Worm (Caenorhabditis elegans) whole organism, early embryonic: ENCODE data around the gene zipt-7.1.

Experiments used
- B0310.2 ChIP-seq: sonication (generic microtip); optimal IDR thresholded peaks from 2 replicates; lab custom pipeline; 2016; ENCODE audit warnings: mild to moderate bottlenecking, missing genetic modification characterization, missing compliant biosample characterization
- F13C5.2 ChIP-seq: sonication (generic microtip); optimal IDR thresholded peaks from 2 replicates; lab custom pipeline; 2017; ENCODE audit warnings: mild to moderate bottlenecking, missing genetic modification characterization, inconsistent platforms, missing compliant biosample characterization
- aly-1 ChIP-seq: sonication (generic microtip); optimal IDR thresholded peaks from 2 replicates; lab custom pipeline; 2016; ENCODE audit warnings: missing genetic modification characterization, missing compliant biosample characterization
- ama-1 ChIP-seq: fragments of 150-350 bp; optimal IDR thresholded peaks from 2 replicates; lab custom pipeline; 2014
- ceh-13 ChIP-seq: fragments of 200-800 bp; sonication (Bioruptor generic); optimal IDR thresholded peaks from 2 replicates; lab custom pipeline; 2018; ENCODE audit warnings: mild to moderate bottlenecking, missing genetic modification characterization, missing compliant biosample characterization
- ceh-36 ChIP-seq: sonication (generic microtip); optimal IDR thresholded peaks from 2 replicates; lab custom pipeline; 2016; ENCODE audit warnings: missing genetic modification characterization, inconsistent platforms, missing compliant biosample characterization
- ets-7 ChIP-seq: sonication (generic microtip); optimal IDR thresholded peaks from 2 replicates; lab custom pipeline; 2016; ENCODE audit warnings: missing genotype, missing genetic modification characterization, missing compliant biosample characterization
- flt-1 ChIP-seq: fragments of 200-800 bp; sonication (Bioruptor generic); IDR thresholded peaks from 2 replicates; pipeline ENCODE4 v1.3.6; 2022; ENCODE audit warnings: missing genetic modification characterization, missing compliant biosample characterization
- hmbx-1 ChIP-seq: sonication (generic microtip); optimal IDR thresholded peaks from 2 replicates; lab custom pipeline; 2016; ENCODE audit warnings: mild to moderate bottlenecking, missing genetic modification characterization, missing compliant biosample characterization
- hmg-4 ChIP-seq: fragments of 200-800 bp; sonication (Bioruptor generic); optimal IDR thresholded peaks from 2 replicates; lab custom pipeline; 2018; ENCODE audit warnings: mild to moderate bottlenecking, missing genetic modification characterization, missing compliant biosample characterization
- hnd-1 ChIP-seq: sonication (generic microtip); optimal IDR thresholded peaks from 2 replicates; lab custom pipeline; 2016; ENCODE audit warnings: missing genetic modification characterization, missing compliant biosample characterization
- pes-1 ChIP-seq: fragments of 200-800 bp; sonication (Bioruptor generic); IDR thresholded peaks from 2 replicates; pipeline ENCODE4 v1.3.6; 2022; ENCODE audit warnings: missing genetic modification reagents, missing genetic modification characterization, missing compliant biosample characterization
- scrt-1 ChIP-seq: fragments of 200-800 bp; sonication (Bioruptor generic); IDR thresholded peaks from 2 replicates; pipeline ENCODE4 v1.3.6; 2022; ENCODE audit warnings: missing genetic modification characterization, missing compliant biosample characterization
- sea-1 ChIP-seq: fragments of 200-800 bp; sonication (Bioruptor generic); conservative IDR thresholded peaks from 2 replicates; pipeline ENCODE4 v1.3.6; 2022; ENCODE audit warnings: missing genetic modification characterization, missing compliant biosample characterization
- tbx-11 ChIP-seq: fragments of 200-800 bp; sonication (Bioruptor generic); IDR thresholded peaks from 2 replicates; pipeline ENCODE4 v1.3.6; 2022; ENCODE audit warnings: missing genetic modification characterization, missing compliant biosample characterization
- tbx-37 ChIP-seq: fragments of 200-800 bp; sonication (Bioruptor generic); conservative IDR thresholded peaks from 2 replicates; pipeline ENCODE4 v1.3.6; 2022; ENCODE audit warnings: missing genetic modification reagents, missing genetic modification characterization, missing compliant biosample characterization
- tra-4 ChIP-seq: sonication (generic microtip); optimal IDR thresholded peaks from 2 replicates; lab custom pipeline; 2017; ENCODE audit warnings: missing genetic modification characterization, missing compliant biosample characterization

zipt-7.1 gene

ce11 chrIV:17287908-17288675 is at the start of gene zipt-7.1:
Gene zipt-7.1 (minus strand): TSS chrIV:17288139.
- TF ChIP-seq scrt-1 (no peak), ceh-36 (no peak), B0310.2 (no peak), pes-1 (GFP tag; lab: Robert Waterston, UW) (no peak)

- TF ChIP-seq B0310.2 (no peak), flt-1 (GFP tag; lab: Robert Waterston, UW) (no peak)
These were observed 47.1 kb upstream of the zipt-7.1 start, which contains the start of gene C49C3.8 for ce11 chrIV:17335031-17335430. Gene C49C3.8 (plus strand): TSS chrIV:17335203.

ce11 chrIV:17333542-17334281 is 45.8 kb upstream of the zipt-7.1 start, which contains the start of gene C49C3.15:
Gene C49C3.15 (plus strand): TSS chrIV:17334231.
- no peak for TF ChIP-seq B0310.2
- no peak for TF ChIP-seq hmbx-1
- no peak for TF ChIP-seq ceh-13
- TF ChIP-seq ama-1 (lab: Kevin White, UChicago) = no peak
- no peak for TF ChIP-seq flt-1 (GFP tag; lab: Robert Waterston, UW)
- no peak for TF ChIP-seq hnd-1 (tag; lab: Kevin White, UChicago)
- no peak for TF ChIP-seq tbx-11 (GFP tag; lab: Robert Waterston, UW)
- no peak for TF ChIP-seq scrt-1
- TF ChIP-seq tra-4 (tag; lab: Kevin White, UChicago) = no peak
- TF ChIP-seq ceh-36 = no peak
- no peak for TF ChIP-seq ets-7 (tag; lab: Kevin White, UChicago)
- TF ChIP-seq pes-1 (GFP tag; lab: Robert Waterston, UW) = no peak
- no peak for TF ChIP-seq sea-1 (GFP tag; lab: Robert Waterston, UW)
- no peak for TF ChIP-seq aly-1 (tag; lab: Kevin White, UChicago)
- no peak for TF ChIP-seq hmg-4 (GFP tag; lab: Kevin White, UChicago)
- no peak for TF ChIP-seq F13C5.2
- no peak for TF ChIP-seq tbx-37 (GFP tag; lab: Robert Waterston, UW)

- no peak for TF ChIP-seq ets-7 (tag; lab: Kevin White, UChicago)
- no peak for TF ChIP-seq hmg-4 (GFP tag; lab: Kevin White, UChicago)
- no peak for TF ChIP-seq hnd-1 (tag; lab: Kevin White, UChicago)
- TF ChIP-seq ceh-13 = no peak
- no peak for TF ChIP-seq pes-1 (GFP tag; lab: Robert Waterston, UW)
- TF ChIP-seq aly-1 (tag; lab: Kevin White, UChicago) = no peak
- no peak for TF ChIP-seq scrt-1
- TF ChIP-seq B0310.2 = no peak
- no peak for TF ChIP-seq tbx-11 (GFP tag; lab: Robert Waterston, UW)
- no peak for TF ChIP-seq hmbx-1
- no peak for TF ChIP-seq ama-1 (lab: Kevin White, UChicago)
- no peak for TF ChIP-seq F13C5.2
- no peak for TF ChIP-seq tra-4 (tag; lab: Kevin White, UChicago)
- TF ChIP-seq sea-1 (GFP tag; lab: Robert Waterston, UW) = no peak
These were observed 44.3 kb upstream of the zipt-7.1 start, which contains the start of gene C49C3.7 for ce11 chrIV:17332261-17332660. Gene C49C3.7 (plus strand): TSS chrIV:17332561.

DNA sequence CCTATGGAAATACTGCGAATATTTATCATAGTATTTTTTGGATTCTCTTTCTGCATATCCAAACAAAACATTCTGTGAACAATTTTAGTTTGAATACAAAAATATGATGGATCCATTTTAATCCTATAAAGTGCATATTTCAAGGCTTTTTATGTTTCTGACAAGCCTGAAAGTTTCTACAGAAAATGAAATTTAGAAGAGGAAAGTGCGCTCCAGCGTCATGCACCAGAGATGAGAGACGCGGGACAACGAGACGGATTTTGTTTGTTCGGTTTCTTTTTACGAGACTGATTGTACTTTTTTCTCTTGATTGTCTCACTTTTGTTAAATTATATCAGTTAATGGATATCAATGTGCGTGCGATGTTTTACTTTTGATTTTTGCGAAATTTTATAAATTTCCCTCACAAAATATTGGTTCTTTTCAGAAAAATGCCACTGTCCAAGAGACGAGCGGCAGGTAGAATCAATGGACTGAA is 43.2 kb upstream of the zipt-7.1 start, which contains the start of gene C49C3.6:
Gene C49C3.6, plus strand, starts transcription at position 428 of the 478 bp plus-strand sequence.
- TF ChIP-seq hmbx-1 = no peak
- TF ChIP-seq ceh-36 = no peak

- TF ChIP-seq flt-1 (GFP tag; lab: Robert Waterston, UW) (no peak), tbx-11 (GFP tag; lab: Robert Waterston, UW) (no peak), B0310.2 (no peak), hmg-4 (GFP tag; lab: Kevin White, UChicago) (no peak), F13C5.2 (no peak), ama-1 (lab: Kevin White, UChicago) (no peak), hnd-1 (tag; lab: Kevin White, UChicago) (no peak), sea-1 (GFP tag; lab: Robert Waterston, UW) (no peak), ets-7 (tag; lab: Kevin White, UChicago) (no peak), scrt-1 (no peak), tra-4 (tag; lab: Kevin White, UChicago) (no peak), tbx-37 (GFP tag; lab: Robert Waterston, UW) (no peak), ceh-36 (no peak), ceh-13 (no peak), hmbx-1 (no peak), aly-1 (tag; lab: Kevin White, UChicago) (no peak), pes-1 (GFP tag; lab: Robert Waterston, UW) (no peak)
These were observed 40.9 kb upstream of the zipt-7.1 start, which contains the start of gene ceh-88 for ce11 chrIV:17328834-17329233. Gene ceh-88 (plus strand): TSS chrIV:17329188.

ce11 chrIV:17320445-17320844 is 32.5 kb upstream of the zipt-7.1 start, which contains the start of gene C49C3.4:
Gene C49C3.4 (plus strand): TSS chrIV:17320795.
- TF ChIP-seq hnd-1 (tag; lab: Kevin White, UChicago) (no peak), hmg-4 (GFP tag; lab: Kevin White, UChicago) (no peak), aly-1 (tag; lab: Kevin White, UChicago) (no peak), ets-7 (tag; lab: Kevin White, UChicago) (no peak), ama-1 (lab: Kevin White, UChicago) (no peak), tbx-37 (GFP tag; lab: Robert Waterston, UW) (no peak), scrt-1 (no peak), flt-1 (GFP tag; lab: Robert Waterston, UW) (no peak), ceh-13 (no peak), ceh-36 (no peak), hmbx-1 (no peak), tra-4 (tag; lab: Kevin White, UChicago) (no peak), F13C5.2 (no peak), sea-1 (GFP tag; lab: Robert Waterston, UW) (no peak), tbx-11 (GFP tag; lab: Robert Waterston, UW) (no peak), B0310.2 (no peak), pes-1 (GFP tag; lab: Robert Waterston, UW) (no peak)
